Worm (Caenorhabditis elegans) whole organism, L1 larva: Measurements from ENCODE around the gene F36D3.5.

Experiments used
- blmp-1 ChIP-seq: fragments of 150-350 bp; optimal IDR thresholded peaks from 2 replicates; lab custom pipeline; 2014; ENCODE audit warnings: missing biosample characterization, missing genetic modification characterization
- elt-3 ChIP-seq, 6 experiments: fragments of 150-350 bp in 1 of 6; sonication (generic microtip); optimal IDR thresholded peaks; 2 replicates each; lab custom pipeline; 2017 to 2018; ENCODE audit warnings: missing biosample characterization in 6 of 6, missing genetic modification characterization in 6 of 6, inconsistent platforms in 1 of 6
- lin-13 ChIP-seq: fragments of 150-350 bp; optimal IDR thresholded peaks from 2 replicates; lab custom pipeline; 2014; ENCODE audit warnings: missing biosample characterization, missing genetic modification reagents, missing genetic modification characterization
- nhr-76 ChIP-seq: sonication (generic microtip); optimal IDR thresholded peaks from 2 replicates; lab custom pipeline; 2017; ENCODE audit warnings: missing biosample characterization, missing genetic modification characterization
- skn-1 ChIP-seq: fragments of 150-350 bp; optimal IDR thresholded peaks from 2 replicates; lab custom pipeline; 2014; ENCODE audit warnings: missing biosample characterization, missing genetic modification characterization
- swsn-7 ChIP-seq: sonication (generic microtip); optimal IDR thresholded peaks from 2 replicates; lab custom pipeline; 2016; ENCODE audit warnings: missing genetic modification characterization, missing compliant biosample characterization
- unc-62 ChIP-seq: fragments of 150-350 bp; optimal IDR thresholded peaks from 2 replicates; lab custom pipeline; 2014; ENCODE audit warnings: missing biosample characterization, missing genetic modification reagents, missing genetic modification characterization
- unc-86 ChIP-seq: sonication (generic microtip); optimal IDR thresholded peaks from 2 replicates; lab custom pipeline; 2016; ENCODE audit warnings: missing genetic modification characterization, missing compliant biosample characterization

DNA sequence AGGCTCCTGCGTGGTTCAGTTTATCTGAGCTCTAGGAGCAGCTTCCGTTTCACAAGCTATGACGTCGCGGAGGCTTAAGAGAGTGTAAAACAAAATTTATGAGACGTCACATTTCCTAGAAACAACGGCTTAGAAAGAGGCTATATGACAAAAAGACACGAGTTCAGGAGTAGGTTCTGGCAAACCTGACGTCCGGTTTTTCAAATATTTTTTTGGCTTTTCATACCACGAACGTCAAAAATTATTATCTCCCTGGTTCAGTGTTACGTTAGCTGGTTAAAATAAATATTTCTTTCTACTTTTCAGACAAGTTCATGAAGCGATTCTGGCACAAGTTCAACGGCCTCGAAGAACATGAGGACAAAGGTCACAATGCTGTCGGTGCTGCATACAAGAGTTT is 12.8 kb upstream of the F36D3.5 start, which contains the start of gene F36D3.16:
- no peak for TF ChIP-seq unc-86 (tag; lab: Kevin White, UChicago)
- no peak for TF ChIP-seq elt-3 (tag; optimal IDR thresholded peaks at IDR 0.05; lab: Kevin White, UChicago)
- TF ChIP-seq blmp-1 (tag; lab: Kevin White, UChicago) = no peak
- TF ChIP-seq lin-13 (GFP tag; lab: Kevin White, UChicago) = no peak
- no peak for TF ChIP-seq skn-1 (tag; lab: Kevin White, UChicago)
- no peak for TF ChIP-seq nhr-76 (tag; lab: Kevin White, UChicago)
- no peak for TF ChIP-seq unc-62 (GFP tag; lab: Kevin White, UChicago)
- TF ChIP-seq swsn-7 (tag; lab: Kevin White, UChicago) = no peak
